Worm (Caenorhabditis elegans): ENCODE data around the gene srab-24.

- TF ChIP-seq alr-1 (tag; optimal IDR thresholded peaks at IDR 0.05) (no peak), R02D3.7 (tag; optimal IDR thresholded peaks at IDR 0.05) (no peak), elt-3 (tag; optimal IDR thresholded peaks at IDR 0.05) (no peak), nhr-237 (tag; optimal IDR thresholded peaks at IDR 0.05) (no peak), nhr-23 (tag; optimal IDR thresholded peaks at IDR 0.05) (no peak), ama-1 (optimal IDR thresholded peaks at IDR 0.05) (no peak), blmp-1 (tag; optimal IDR thresholded peaks at IDR 0.05; ENCODE audit: insufficient read depth) (no peak), unc-39 (tag; optimal IDR thresholded peaks at IDR 0.05) (no peak), ztf-11 (tag; optimal IDR thresholded peaks at IDR 0.05) (no peak), lin-11 (tag; optimal IDR thresholded peaks at IDR 0.05) (no peak), elt-1 (tag; optimal IDR thresholded peaks at IDR 0.05) (no peak), egl-27 (tag; optimal IDR thresholded peaks at IDR 0.05) (no peak)
Measured at ce11 chrIV:14227138-14227537, 22.9 kb downstream of the srab-24 start.
